Worm (Caenorhabditis elegans): Measurements from ENCODE around the gene cest-5.1.

The cest-5.1 gene

ce11 chrIV:6631704-6632272 lies at the start of gene cest-5.1, which contains the start of gene C01B10.9 (continued):
- TF ChIP-seq madf-10 (tag; optimal IDR thresholded peaks at IDR 0.05) (peak; percentile 0), dox-1 (GFP tag; IDR thresholded peaks at IDR 0.05) (no peak; the same call in 1 of the 2 replicates), nhr-120 (GFP tag; IDR thresholded peaks at IDR 0.05) (no peak), Y56A3A.18 (GFP tag; IDR thresholded peaks at IDR 0.05) (no peak), lag-1 (GFP tag; IDR thresholded peaks at IDR 0.05) (no peak), lir-1 (GFP tag; conservative IDR thresholded peaks at IDR 0.05) (peak; percentile 45; the same call in 1 of the 2 replicates), snpc-1.3 (tag; optimal IDR thresholded peaks at IDR 0.05; ENCODE audit: insufficient read depth) (peak; percentile 35), let-607 (tag; optimal IDR thresholded peaks at IDR 0.05) (peak in 1 of 2 experiments; percentile 41), Y67H2A.10 (GFP tag; conservative IDR thresholded peaks at IDR 0.05) (peak; percentile 18; the same call in 1 of the 2 replicates), F49E8.2 (tag; optimal IDR thresholded peaks at IDR 0.05; ENCODE audit: insufficient read depth) (no peak), aptf-3 (GFP tag; IDR thresholded peaks at IDR 0.05) (no peak), lin-35 (GFP tag; optimal IDR thresholded peaks at IDR 0.05) (peak in 2 of 3 experiments; percentile 18 to 86), ZK185.1 (tag; optimal IDR thresholded peaks at IDR 0.05; ENCODE audit: poor library complexity, severe bottlenecking) (peak; percentile 83), sea-2 (GFP tag; IDR thresholded peaks at IDR 0.05) (no peak), F57A8.1 (GFP tag; optimal IDR thresholded peaks at IDR 0.05) (no peak), snpc-4 (GFP tag; optimal IDR thresholded peaks at IDR 0.05) (peak; percentile 40), snpc-4 (tag; optimal IDR thresholded peaks at IDR 0.05) (peak; percentile 50 to 84 (median 73)), efl-1 (GFP tag; optimal IDR thresholded peaks at IDR 0.05) (peak; percentile 72), tbp1 (GFP tag; optimal IDR thresholded peaks at IDR 0.05) (peak; percentile 47), hlh-26 (GFP tag; conservative IDR thresholded peaks at IDR 0.05) (no peak), akir-1 (GFP tag; optimal IDR thresholded peaks at IDR 0.05) (no peak), nhr-80 (tag; optimal IDR thresholded peaks at IDR 0.05) (peak; percentile 15), zim-3 (tag; optimal IDR thresholded peaks at IDR 0.05) (no peak), C17E4.6 (GFP tag; IDR thresholded peaks at IDR 0.05) (no peak), Y95B8A.8 (GFP tag; IDR thresholded peaks at IDR 0.05) (no peak), sdz-38 (tag; optimal IDR thresholded peaks at IDR 0.05) (no peak), Y53G8AR.9 (GFP tag; conservative IDR thresholded peaks at IDR 0.05) (no peak), cebp-2 (GFP tag; IDR thresholded peaks at IDR 0.05) (no peak), ceh-91 (GFP tag; IDR thresholded peaks at IDR 0.05) (no peak), egl-18 (GFP tag; IDR thresholded peaks at IDR 0.05) (no peak), lsl-1 (GFP tag; optimal IDR thresholded peaks at IDR 0.05) (no peak), ztf-18 (tag; optimal IDR thresholded peaks at IDR 0.05) (no peak), bed-1 (GFP tag; IDR thresholded peaks at IDR 0.05) (no peak), ceh-40 (GFP tag; IDR thresholded peaks at IDR 0.05) (no peak), B0336.3 (GFP tag; IDR thresholded peaks at IDR 0.05) (no peak), ccch-3 (GFP tag; optimal IDR thresholded peaks at IDR 0.05) (no peak), ztf-6 (GFP tag; IDR thresholded peaks at IDR 0.05) (no peak), madf-8 (GFP tag; conservative IDR thresholded peaks at IDR 0.05) (no peak)

DNA sequence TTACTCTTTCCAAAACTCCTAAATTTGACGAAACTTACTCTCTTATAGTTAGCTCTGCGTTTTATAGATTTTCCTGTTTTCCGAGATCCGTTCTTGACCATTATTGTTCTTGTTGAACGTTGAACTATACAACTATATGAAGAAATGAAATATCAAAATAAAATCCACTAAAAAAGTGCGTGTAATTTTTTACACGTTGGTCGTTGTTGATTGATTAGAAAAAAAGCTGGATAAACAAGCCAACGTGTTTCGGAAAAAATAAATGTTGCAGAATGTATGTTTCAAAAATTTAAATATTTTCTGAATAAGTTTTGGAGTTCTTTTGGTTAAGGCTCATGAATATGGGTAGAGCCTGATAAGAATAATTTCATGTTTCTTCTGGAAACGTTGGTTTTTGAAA lies 36.3 kb upstream of the cest-5.1 start, which contains the start of gene Y73B6A.1:
Gene Y73B6A.1 (minus strand): TSS at position 101 of the 400 bp plus-strand sequence.
- TF ChIP-seq aptf-3 (GFP tag; IDR thresholded peaks at IDR 0.05) (no peak), madf-8 (GFP tag; conservative IDR thresholded peaks at IDR 0.05) (no peak), T07F8.4 (tag; optimal IDR thresholded peaks at IDR 0.05) (no peak), somi-1 (GFP tag; optimal IDR thresholded peaks at IDR 0.05) (no peak), hlh-26 (GFP tag; conservative IDR thresholded peaks at IDR 0.05) (no peak), ztf-26 (tag; optimal IDR thresholded peaks at IDR 0.05) (no peak), egl-44 (GFP tag; IDR thresholded peaks at IDR 0.05) (no peak), sea-2 (GFP tag; IDR thresholded peaks at IDR 0.05) (no peak)
